Worm (Caenorhabditis elegans): ENCODE results near the gene egl-26.
"Not testable (repeated sequence)": the region's sequence is repeated elsewhere in the genome, so short reads cannot be mapped to it uniquely, and the experiment has no call there.

Gene egl-26

DNA sequence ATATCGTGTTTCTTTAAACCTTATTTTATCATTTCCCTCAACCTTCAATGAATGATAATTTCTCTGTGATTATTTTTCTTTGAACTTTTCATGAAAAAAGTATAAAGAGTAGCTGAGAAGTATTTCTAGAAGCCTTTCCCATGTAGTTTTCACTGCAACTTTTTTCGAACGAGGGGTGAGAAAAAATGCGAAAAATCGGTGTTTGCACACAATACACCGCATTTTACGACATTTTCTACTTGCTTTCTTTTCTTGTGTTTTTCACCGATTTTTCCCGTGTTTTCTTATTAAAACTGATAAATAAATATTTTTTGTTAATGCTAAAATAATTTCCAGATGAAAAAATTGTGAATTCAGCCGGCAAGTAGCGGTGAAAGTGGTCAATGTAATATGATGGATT is 29.4 kb downstream of the egl-26 start, which contains the start of gene C50D2.10:
TSS of gene C50D2.10 (plus strand) at position 245 of the 400 bp plus-strand sequence.
- TF ChIP-seq vab-15 (tag; optimal IDR thresholded peaks at IDR 0.05); nhr-77 (tag; optimal IDR thresholded peaks at IDR 0.05); isw-1 (GFP tag; IDR thresholded peaks at IDR 0.05): not testable (repeated sequence)

ce11 chrII:101176-101575 is 31.7 kb downstream of the egl-26 start:
- TF ChIP-seq pag-3 (tag; optimal IDR thresholded peaks at IDR 0.05; ENCODE audit: borderline replicate concordance, insufficient read depth) (no peak), aly-2 (tag; optimal IDR thresholded peaks at IDR 0.05) (no peak), nhr-76 (tag; optimal IDR thresholded peaks at IDR 0.05) (no peak), zip-4 (GFP tag; optimal IDR thresholded peaks at IDR 0.05) (no peak), fos-1 (tag; optimal IDR thresholded peaks at IDR 0.05) (no peak), elt-3 (tag; optimal IDR thresholded peaks at IDR 0.05) (no peak), rnt-1 (tag; optimal IDR thresholded peaks at IDR 0.05) (no peak), hpl-2 (GFP tag; optimal IDR thresholded peaks at IDR 0.05) (no peak), hlh-17 (GFP tag; optimal IDR thresholded peaks at IDR 0.05; ENCODE audit: borderline replicate concordance) (no peak), ztf-4 (tag; optimal IDR thresholded peaks at IDR 0.05) (no peak), ceh-88 (GFP tag; IDR thresholded peaks at IDR 0.05) (no peak), Y116A8C.19 (tag; optimal IDR thresholded peaks at IDR 0.05; ENCODE audit: borderline replicate concordance) (no peak), nhr-12 (tag; optimal IDR thresholded peaks at IDR 0.05) (no peak), lin-14 (GFP tag; optimal IDR thresholded peaks at IDR 0.05) (no peak), nhr-19 (GFP tag; conservative IDR thresholded peaks at IDR 0.05) (no peak)

DNA sequence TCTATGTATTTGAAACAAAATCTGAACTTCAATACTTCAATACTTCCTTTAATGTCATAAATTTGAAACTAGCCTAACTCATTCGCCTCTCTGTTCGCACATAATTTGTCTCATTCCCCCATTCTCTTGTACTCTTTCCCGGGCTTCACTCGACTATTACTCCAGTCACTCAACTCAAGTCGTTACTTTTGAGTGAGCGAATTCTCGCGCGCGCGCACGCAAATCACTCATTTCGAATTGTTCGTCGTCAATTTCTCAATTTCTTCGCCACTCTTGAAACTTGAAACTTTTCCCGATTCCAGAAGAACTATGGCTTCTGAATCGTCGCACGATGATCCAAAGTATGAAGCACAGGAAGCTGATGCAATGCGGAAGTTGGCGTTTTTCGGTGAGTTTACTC is 34.8 kb downstream of the egl-26 start, which contains the start of gene col-68:
TSS of gene col-68 (plus strand) at position 301 of the 400 bp plus-strand sequence.
- no peak for TF ChIP-seq nhr-77 (tag; optimal IDR thresholded peaks at IDR 0.05)
- no peak for TF ChIP-seq snu-23 (GFP tag; optimal IDR thresholded peaks at IDR 0.05)
- no peak for TF ChIP-seq hpl-2 (GFP tag; optimal IDR thresholded peaks at IDR 0.05)
- TF ChIP-seq snpc-4 (tag; optimal IDR thresholded peaks at IDR 0.05), result no peak
- no peak for TF ChIP-seq nhr-11 (tag; optimal IDR thresholded peaks at IDR 0.05)
- TF ChIP-seq mab-9 (GFP tag; IDR thresholded peaks at IDR 0.05), result no peak
- TF ChIP-seq unc-62 (GFP tag; optimal IDR thresholded peaks at IDR 0.05), result no peak
- no peak for TF ChIP-seq irx-1 (tag; optimal IDR thresholded peaks at IDR 0.05)
- TF ChIP-seq sox-4 (tag; optimal IDR thresholded peaks at IDR 0.05), result no peak
- TF ChIP-seq unc-98 (GFP tag; IDR thresholded peaks at IDR 0.05), result no peak
- TF ChIP-seq isw-1 (GFP tag; IDR thresholded peaks at IDR 0.05), result no peak

- TF ChIP-seq efl-1 (optimal IDR thresholded peaks at IDR 0.05) (no peak), efl-1 (GFP tag; optimal IDR thresholded peaks at IDR 0.05 in 1 of 2) (peak in 1 of 2 experiments; percentile 34), sup-37 (GFP tag; optimal IDR thresholded peaks at IDR 0.05) (no peak)
Measured at ce11 chrII:105327-105882, 36.0 kb downstream of the egl-26 start.

DNA sequence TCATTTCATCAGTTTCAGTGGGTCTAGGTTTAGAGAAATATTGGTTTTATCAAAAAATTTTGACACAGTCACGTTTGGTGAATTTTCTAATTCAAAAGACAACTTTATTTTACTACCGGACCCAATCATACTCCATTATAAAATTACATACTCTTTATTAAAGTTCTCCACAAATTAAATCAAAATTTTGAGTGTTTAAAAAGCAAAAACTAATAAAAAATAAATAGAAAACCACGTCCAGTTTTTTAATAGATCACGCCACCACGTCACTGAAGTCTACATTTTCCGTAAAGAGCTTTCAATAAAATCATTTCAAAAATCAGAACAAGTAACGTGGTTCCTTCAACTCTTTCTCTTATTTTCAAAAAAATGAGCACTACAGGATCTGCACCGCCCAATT is 36.4 kb downstream of the egl-26 start, which contains the start of gene txt-1:
TSS of gene txt-1 (plus strand) at position 301 of the 400 bp plus-strand sequence.
- TF ChIP-seq nhr-71 (tag; optimal IDR thresholded peaks at IDR 0.05), result no peak
- no peak for TF ChIP-seq jun-1 (tag; optimal IDR thresholded peaks at IDR 0.05)
- TF ChIP-seq egl-27 (tag; optimal IDR thresholded peaks at IDR 0.05), result no peak
- no peak for TF ChIP-seq unc-130 (tag; optimal IDR thresholded peaks at IDR 0.05)
- TF ChIP-seq egl-13 (tag; optimal IDR thresholded peaks at IDR 0.05), result no peak
- no peak for TF ChIP-seq ceh-88 (GFP tag; IDR thresholded peaks at IDR 0.05)
- no peak for TF ChIP-seq ceh-63 (GFP tag; optimal IDR thresholded peaks at IDR 0.05)
- TF ChIP-seq aly-2 (tag; optimal IDR thresholded peaks at IDR 0.05), result no peak
- no peak for TF ChIP-seq unc-98 (GFP tag; IDR thresholded peaks at IDR 0.05)
- no peak for TF ChIP-seq snu-23 (GFP tag; optimal IDR thresholded peaks at IDR 0.05)
- no peak for TF ChIP-seq Y116A8C.19 (tag; optimal IDR thresholded peaks at IDR 0.05; ENCODE audit: borderline replicate concordance)
- no peak for TF ChIP-seq dsc-1 (tag; optimal IDR thresholded peaks at IDR 0.05)
- no peak for TF ChIP-seq C34B4.2 (tag; optimal IDR thresholded peaks at IDR 0.05)

All from whole organism, L1 larva.